Fruit fly (Drosophila melanogaster): ENCODE measurements around the gene U2af38.

The U2af38 gene

DNA sequence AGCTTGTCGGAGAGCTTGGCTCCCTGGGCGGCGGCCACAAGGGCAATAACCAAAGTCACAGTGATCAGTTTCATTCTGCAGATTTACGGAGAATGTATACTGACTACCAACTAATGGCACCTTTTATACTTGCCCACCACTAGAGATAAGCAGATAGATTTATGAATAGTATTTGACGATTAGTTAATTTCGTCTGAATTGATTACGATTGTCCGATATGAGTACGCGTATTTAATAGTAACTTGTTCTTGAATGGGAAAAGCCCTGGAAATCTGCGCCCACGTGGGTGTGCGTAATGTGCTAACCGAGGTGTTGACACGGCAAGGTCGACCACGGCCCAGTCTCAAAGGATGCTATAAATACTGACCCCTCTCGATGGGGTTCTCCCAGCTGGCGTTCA, 26.7 kb upstream of the U2af38 start, which contains the start of gene CG11911:
Gene CG11911, minus strand, starts transcription at position 101 of the 400 bp plus-strand sequence.
- TF ChIP-seq Jra (GFP tag; optimal IDR thresholded peaks at IDR 0.05) = no peak
- TF ChIP-seq Myc (optimal IDR thresholded peaks at IDR 0.05) = no peak
- no peak for TF ChIP-seq Dif (GFP tag; optimal IDR thresholded peaks at IDR 0.05; ENCODE audit: partially characterized antibody)
- TF ChIP-seq rgr (GFP tag; optimal IDR thresholded peaks at IDR 0.05) = no peak
- TF ChIP-seq OdsH (GFP tag; optimal IDR thresholded peaks at IDR 0.05) = no peak
- TF ChIP-seq h (GFP tag; optimal IDR thresholded peaks at IDR 0.05) = no peak
- TF ChIP-seq pan (optimal IDR thresholded peaks at IDR 0.05) = no peak
- no peak for TF ChIP-seq lola (GFP tag; optimal IDR thresholded peaks at IDR 0.05)
- no peak for TF ChIP-seq CrebA (GFP tag; optimal IDR thresholded peaks at IDR 0.05; ENCODE audit: borderline replicate concordance)
- TF ChIP-seq ey (GFP tag; optimal IDR thresholded peaks at IDR 0.05) = no peak
- no peak for TF ChIP-seq Abd-B (GFP tag; optimal IDR thresholded peaks at IDR 0.05)

DNA sequence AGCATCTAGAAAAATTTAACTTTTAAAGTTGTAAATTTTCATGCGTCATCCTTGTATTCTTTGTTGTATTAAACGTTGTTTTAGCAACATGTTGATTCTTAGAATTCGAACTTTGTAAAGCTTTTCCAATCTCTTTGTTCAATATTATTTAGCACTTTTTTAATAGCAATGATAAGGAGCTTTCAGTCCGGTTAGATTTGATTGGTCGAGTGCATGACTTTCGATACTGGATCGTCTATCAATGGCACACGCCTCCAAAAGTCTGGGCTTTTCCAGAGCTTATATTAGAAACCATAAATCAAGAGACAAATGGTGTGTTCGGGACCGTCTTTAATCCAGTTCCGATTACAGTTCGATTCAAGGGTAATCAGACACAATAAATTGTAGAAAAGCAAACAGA, 25.3 kb upstream of the U2af38 start:
- TF ChIP-seq lola (GFP tag; optimal IDR thresholded peaks at IDR 0.05) (no peak), sage (GFP tag; optimal IDR thresholded peaks at IDR 0.05) (no peak), psq (GFP tag; optimal IDR thresholded peaks at IDR 0.05) (no peak), Jra (GFP tag; optimal IDR thresholded peaks at IDR 0.05) (no peak), tai (GFP tag; optimal IDR thresholded peaks at IDR 0.05) (no peak), N (GFP tag; optimal IDR thresholded peaks at IDR 0.05) (no peak), Hr83 (GFP tag; optimal IDR thresholded peaks at IDR 0.05; ENCODE audit: poor library complexity, severe bottlenecking) (no peak), Sp1 (GFP tag; optimal IDR thresholded peaks at IDR 0.05) (no peak), HLH106 (tag; optimal IDR thresholded peaks at IDR 0.05) (no peak), CG9705 (GFP tag; optimal IDR thresholded peaks at IDR 0.05) (no peak), usp (GFP tag; optimal IDR thresholded peaks at IDR 0.05) (no peak), dl (GFP tag; optimal IDR thresholded peaks at IDR 0.05; ENCODE audit: insufficient read depth in 1 of 2, partially characterized antibody in 2 of 2) (no peak), Dfd (GFP tag; optimal IDR thresholded peaks at IDR 0.05) (no peak)

DNA sequence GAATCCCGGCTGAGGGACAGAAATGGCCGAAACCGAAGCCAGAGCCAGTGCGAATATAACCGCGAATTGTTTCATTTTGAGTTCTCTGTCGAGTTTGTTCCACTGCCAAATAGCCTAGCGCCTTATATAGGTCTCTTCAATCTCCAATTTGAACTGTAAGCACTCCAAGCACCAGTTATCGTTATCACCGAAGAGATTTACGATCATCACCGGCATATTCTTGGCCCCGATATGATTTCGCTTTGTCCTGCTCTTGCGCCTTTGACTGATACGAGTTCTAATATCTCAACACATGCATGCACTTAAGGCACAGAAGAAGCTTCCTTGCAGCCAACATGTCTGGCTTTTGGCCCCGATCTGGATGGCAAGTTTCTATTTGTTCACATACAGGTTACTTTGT, 24.7 kb upstream of the U2af38 start, which contains the start of gene CG11912:
Gene CG11912, minus strand, starts transcription at position 101 of the 400 bp plus-strand sequence.
- TF ChIP-seq CrebA (GFP tag; optimal IDR thresholded peaks at IDR 0.05; ENCODE audit: borderline replicate concordance) = no peak
- TF ChIP-seq rgr (GFP tag; optimal IDR thresholded peaks at IDR 0.05) = no peak
- no peak for TF ChIP-seq Rel (GFP tag; optimal IDR thresholded peaks at IDR 0.05)
- TF ChIP-seq Rel (tag; optimal IDR thresholded peaks at IDR 0.05) = peak; percentile 85

DNA sequence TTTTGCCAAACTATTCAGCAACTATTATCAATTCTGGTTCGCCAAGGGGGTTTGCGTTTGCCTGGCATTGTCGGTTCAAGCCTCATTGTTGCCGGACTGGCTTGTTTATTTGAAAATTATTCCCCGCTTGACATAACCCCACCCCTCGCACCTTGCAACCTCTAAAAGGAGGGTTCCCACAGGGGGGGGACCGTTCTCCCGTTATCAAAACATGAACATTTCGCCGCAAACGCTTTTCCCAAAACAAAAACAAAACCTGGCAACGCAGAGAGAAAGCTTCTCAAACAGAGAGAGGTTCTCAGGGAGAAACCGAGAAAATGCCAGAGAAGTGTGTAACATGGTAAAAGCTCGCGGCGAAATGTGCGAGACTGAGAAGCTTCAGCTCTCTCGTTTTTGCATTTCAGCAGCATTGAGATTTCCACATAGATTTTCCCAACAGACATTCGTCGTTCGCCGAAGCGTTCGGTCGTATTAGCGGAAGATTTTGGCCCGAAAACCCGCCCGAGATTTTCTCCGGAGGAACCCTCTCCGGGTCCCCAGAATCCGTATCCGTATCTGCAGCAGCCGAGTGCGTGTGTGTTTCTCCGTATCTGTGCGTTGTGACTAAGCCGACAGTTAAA, 15.4 kb upstream of the U2af38 start:
- no peak for TF ChIP-seq psq (GFP tag; optimal IDR thresholded peaks at IDR 0.05)
- TF ChIP-seq Vsx2 (GFP tag; optimal IDR thresholded peaks at IDR 0.05; ENCODE audit: partially characterized antibody) = peak; percentile 14

DNA sequence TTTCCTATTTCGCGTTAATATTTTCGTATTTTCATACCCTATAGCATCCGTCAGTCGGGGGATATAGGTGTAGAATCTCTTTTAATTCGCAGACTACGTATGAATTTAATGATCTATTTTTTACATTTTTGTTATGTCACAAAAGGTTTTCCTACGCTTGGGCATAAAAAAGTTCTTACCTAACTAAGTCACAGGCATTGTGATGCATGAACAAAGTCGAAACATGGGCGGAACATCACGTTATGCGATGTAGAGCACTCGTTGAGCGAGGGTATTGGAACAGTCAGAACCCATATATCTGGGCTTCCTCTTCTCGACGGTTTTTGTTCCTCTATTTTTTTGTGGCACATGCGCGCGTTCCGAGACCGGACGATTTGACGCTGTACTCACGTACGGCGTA, 14.7 kb upstream of the U2af38 start:
- TF ChIP-seq woc (GFP tag; optimal IDR thresholded peaks at IDR 0.05) (peak; percentile 15), Rel (GFP tag; optimal IDR thresholded peaks at IDR 0.05) (no peak), Rel (tag; optimal IDR thresholded peaks at IDR 0.05) (no peak), CG9705 (GFP tag; optimal IDR thresholded peaks at IDR 0.05) (no peak), sage (GFP tag; optimal IDR thresholded peaks at IDR 0.05) (no peak), brk (GFP tag; optimal IDR thresholded peaks at IDR 0.05) (no peak), Mio (GFP tag; optimal IDR thresholded peaks at IDR 0.05) (no peak), lola (GFP tag; optimal IDR thresholded peaks at IDR 0.05) (no peak), pan (optimal IDR thresholded peaks at IDR 0.05) (peak; percentile 39), jim (GFP tag; optimal IDR thresholded peaks at IDR 0.05) (no peak), br (GFP tag; optimal IDR thresholded peaks at IDR 0.05) (no peak), h (GFP tag; optimal IDR thresholded peaks at IDR 0.05) (no peak), Hnf4 (GFP tag; optimal IDR thresholded peaks at IDR 0.05) (no peak)

Data from whole organism, wandering third instar larva.